Worm (Caenorhabditis elegans) whole organism, young adult: ENCODE data around the gene srw-6.
A peak's percentile ranks its signal among the peaks of the same experiment; 100 is the strongest.

Source experiments
- B0019.2 ChIP-seq: fragments of 200-800 bp; sonication (Bioruptor generic); conservative IDR thresholded peaks from 2 replicates; pipeline ENCODE4 v1.3.6; 2022; ENCODE audit warnings: missing genetic modification reagents, missing genetic modification characterization, missing compliant biosample characterization
- B0035.1 ChIP-seq: sonication (generic microtip); optimal IDR thresholded peaks from 2 replicates; lab custom pipeline; 2016; ENCODE audit warnings: missing genetic modification characterization, mild to moderate bottlenecking, missing compliant biosample characterization, missing genotype, missing genetic modification reagents
- D2030.7 ChIP-seq: fragments of 200-800 bp; sonication (Bioruptor generic); IDR thresholded peaks from 2 replicates; pipeline ENCODE4 v1.3.6; 2022; ENCODE audit warnings: missing genetic modification reagents, missing genetic modification characterization, missing compliant biosample characterization
- F22D6.2 ChIP-seq: sonication (generic microtip); optimal IDR thresholded peaks from 2 replicates; lab custom pipeline; 2016; ENCODE audit warnings: mild to moderate bottlenecking, missing genetic modification characterization, missing compliant biosample characterization
- F39B2.1 ChIP-seq: fragments of 200-800 bp; sonication (Bioruptor generic); IDR thresholded peaks from 2 replicates; pipeline ENCODE4 v1.3.6; 2022; ENCODE audit warnings: missing genetic modification reagents, missing genetic modification characterization, missing compliant biosample characterization
- F49E8.2 ChIP-seq: sonication (generic microtip); optimal IDR thresholded peaks from 3 replicates; lab custom pipeline; 2017; ENCODE audit warnings: missing genetic modification characterization, mild to moderate bottlenecking, missing compliant biosample characterization, antibody characterized with exemption, moderate library complexity; ENCODE audit not compliant: insufficient read depth
- F55B11.4 ChIP-seq: sonication (generic microtip); optimal IDR thresholded peaks from 2 replicates; lab custom pipeline; 2016; ENCODE audit warnings: missing compliant biosample characterization, missing genetic modification characterization, borderline replicate concordance; ENCODE audit not compliant: insufficient read depth
- K11D2.4 ChIP-seq: fragments of 200-800 bp; sonication (Bioruptor generic); IDR thresholded peaks from 2 replicates; pipeline ENCODE4 v1.3.6; 2022; ENCODE audit warnings: missing genetic modification reagents, missing genetic modification characterization, missing compliant biosample characterization
- K12H6.12 ChIP-seq: fragments of 200-800 bp; sonication (Bioruptor generic); optimal IDR thresholded peaks from 2 replicates; lab custom pipeline; 2018; ENCODE audit warnings: mild to moderate bottlenecking, missing genetic modification characterization, missing compliant biosample characterization
- Y56A3A.18 ChIP-seq: fragments of 200-800 bp; sonication (Bioruptor generic); IDR thresholded peaks from 2 replicates; pipeline ENCODE4 v1.3.6; 2022; ENCODE audit warnings: missing genetic modification reagents, missing genetic modification characterization, missing compliant biosample characterization
- Y67H2A.10 ChIP-seq: fragments of 200-800 bp; sonication (Bioruptor generic); conservative IDR thresholded peaks from 2 replicates; pipeline ENCODE4 v1.3.6; 2022; ENCODE audit warnings: missing genetic modification reagents, missing genetic modification characterization, missing compliant biosample characterization
- Y79H2A.3 ChIP-seq: fragments of 200-800 bp; sonication (Bioruptor generic); conservative IDR thresholded peaks from 2 replicates; pipeline ENCODE4 v1.3.6; 2022; ENCODE audit warnings: missing genetic modification reagents, missing genetic modification characterization, missing compliant biosample characterization
- Y95B8A.8 ChIP-seq: fragments of 200-800 bp; sonication (Bioruptor generic); IDR thresholded peaks from 2 replicates; pipeline ENCODE4 v1.3.6; 2022; ENCODE audit warnings: missing genetic modification reagents, missing genetic modification characterization, missing compliant biosample characterization
- athp-1 ChIP-seq: sonication (generic microtip); optimal IDR thresholded peaks from 2 replicates; lab custom pipeline; 2017; ENCODE audit warnings: mild to moderate bottlenecking, missing genetic modification characterization, missing compliant biosample characterization
- bed-2 ChIP-seq: fragments of 200-800 bp; sonication (Bioruptor generic); IDR thresholded peaks from 2 replicates; pipeline ENCODE4 v1.3.6; 2022; ENCODE audit warnings: missing genetic modification reagents, missing genetic modification characterization, missing compliant biosample characterization
- cebp-1 ChIP-seq, 2 experiments: fragments of 200-800 bp in 1 of 2; sonication (Bioruptor generic) in 1 of 2; sonication (generic microtip) in 1 of 2; IDR thresholded peaks in 1 of 2; optimal IDR thresholded peaks in 1 of 2; 2 replicates each; pipeline versions ENCODE4 v1.3.6 to Lab custom; 2017 to 2022; ENCODE audit warnings: missing compliant biosample characterization in 2 of 2, missing genetic modification characterization in 2 of 2, mild to moderate bottlenecking in 1 of 2, missing genetic modification reagents in 1 of 2, moderate library complexity in 1 of 2
- ceh-40 ChIP-seq: fragments of 200-800 bp; sonication (Bioruptor generic); IDR thresholded peaks from 2 replicates; pipeline ENCODE4 v1.3.6; 2022; ENCODE audit warnings: missing genetic modification characterization, missing compliant biosample characterization
- dpff-1 ChIP-seq: sonication (generic microtip); optimal IDR thresholded peaks from 2 replicates; lab custom pipeline; 2017; ENCODE audit warnings: mild to moderate bottlenecking, missing genetic modification characterization, missing compliant biosample characterization
- dpl-1 ChIP-seq: fragments of 150-350 bp; optimal IDR thresholded peaks from 2 replicates; lab custom pipeline; 2014; ENCODE audit warnings: missing biosample characterization, missing genetic modification reagents, missing genetic modification characterization
- egl-44 ChIP-seq: fragments of 200-800 bp; sonication (Bioruptor generic); IDR thresholded peaks from 2 replicates; pipeline ENCODE4 v1.3.6; 2022; ENCODE audit warnings: missing genetic modification reagents, missing genetic modification characterization, missing compliant biosample characterization
- ekl-4 ChIP-seq: fragments of 200-800 bp; sonication (Bioruptor generic); IDR thresholded peaks from 2 replicates; pipeline ENCODE4 v1.3.6; 2022; ENCODE audit warnings: missing genetic modification reagents, missing genetic modification characterization, missing compliant biosample characterization
- hrde-1 ChIP-seq: sonication (generic microtip); optimal IDR thresholded peaks from 2 replicates; lab custom pipeline; 2016; ENCODE audit warnings: missing genetic modification characterization, mild to moderate bottlenecking, missing compliant biosample characterization, moderate library complexity, missing genotype, missing genetic modification reagents, borderline replicate concordance
- hsf-1 ChIP-seq: fragments of 200-800 bp; sonication (Bioruptor generic); IDR thresholded peaks from 2 replicates; pipeline ENCODE4 v1.3.6; 2022; ENCODE audit warnings: missing genetic modification reagents, missing genetic modification characterization, missing compliant biosample characterization
- lin-26 ChIP-seq: fragments of 200-800 bp; sonication (Bioruptor generic); IDR thresholded peaks from 2 replicates; pipeline ENCODE4 v1.3.6; 2022; ENCODE audit warnings: missing genetic modification reagents, missing genetic modification characterization, missing compliant biosample characterization
- madf-10 ChIP-seq: sonication (generic microtip); optimal IDR thresholded peaks from 2 replicates; lab custom pipeline; 2016; ENCODE audit warnings: mild to moderate bottlenecking, missing genetic modification characterization, missing compliant biosample characterization
- mel-28 ChIP-seq: sonication (generic microtip); optimal IDR thresholded peaks from 2 replicates; lab custom pipeline; 2016; ENCODE audit warnings: borderline replicate concordance, mild to moderate bottlenecking, missing genetic modification characterization, missing compliant biosample characterization
- mxl-1 ChIP-seq: sonication (generic microtip); optimal IDR thresholded peaks from 2 replicates; lab custom pipeline; 2016; ENCODE audit warnings: missing genetic modification characterization, missing compliant biosample characterization
- nhr-120 ChIP-seq: fragments of 200-800 bp; sonication (Bioruptor generic); IDR thresholded peaks from 2 replicates; pipeline ENCODE4 v1.3.6; 2022; ENCODE audit warnings: missing genetic modification characterization, missing compliant biosample characterization
- repo-1 ChIP-seq: sonication (generic microtip); optimal IDR thresholded peaks from 2 replicates; lab custom pipeline; 2017; ENCODE audit warnings: mild to moderate bottlenecking, missing genetic modification characterization, missing compliant biosample characterization
- snpc-1.3 ChIP-seq: sonication (generic microtip); optimal IDR thresholded peaks from 2 replicates; lab custom pipeline; 2017; ENCODE audit warnings: missing genetic modification characterization, mild to moderate bottlenecking, missing compliant biosample characterization, antibody characterized with exemption, moderate library complexity, missing genotype, missing genetic modification reagents; ENCODE audit not compliant: insufficient read depth
- snpc-4 ChIP-seq, 5 experiments: fragments of 150-350 bp in 1 of 5; sonication (generic microtip) in 4 of 5; optimal IDR thresholded peaks; 2 replicates each; lab custom pipeline; 2014 to 2018; ENCODE audit warnings: missing genetic modification characterization in 5 of 5, missing biosample characterization in 3 of 5, antibody characterized with exemption in 2 of 5, mild to moderate bottlenecking in 2 of 5, missing compliant biosample characterization in 2 of 5, missing genotype in 2 of 5, moderate library complexity in 2 of 5, missing genetic modification reagents in 1 of 5
- somi-1 ChIP-seq: fragments of 200-800 bp; sonication (Bioruptor generic); optimal IDR thresholded peaks from 2 replicates; lab custom pipeline; 2018; ENCODE audit warnings: mild to moderate bottlenecking, missing genetic modification characterization, missing compliant biosample characterization
- tlf-1 ChIP-seq: fragments of 200-800 bp; sonication (Bioruptor generic); optimal IDR thresholded peaks from 2 replicates; lab custom pipeline; 2018; ENCODE audit warnings: mild to moderate bottlenecking, missing genetic modification characterization, missing compliant biosample characterization
- unc-62 ChIP-seq: fragments of 150-350 bp; optimal IDR thresholded peaks from 2 replicates; lab custom pipeline; 2014; ENCODE audit warnings: missing biosample characterization, missing genetic modification reagents, missing genetic modification characterization
- xnd-1 ChIP-seq: sonication (generic microtip); optimal IDR thresholded peaks from 2 replicates; lab custom pipeline; 2016; ENCODE audit warnings: missing genotype, missing genetic modification reagents, missing genetic modification characterization, missing compliant biosample characterization
- zim-3 ChIP-seq: sonication (generic microtip); optimal IDR thresholded peaks from 2 replicates; lab custom pipeline; 2017; ENCODE audit warnings: mild to moderate bottlenecking, missing genetic modification characterization, moderate library complexity, missing compliant biosample characterization
- ztf-18 ChIP-seq: sonication (generic microtip); optimal IDR thresholded peaks from 2 replicates; lab custom pipeline; 2016; ENCODE audit warnings: missing genotype, mild to moderate bottlenecking, missing genetic modification characterization, missing compliant biosample characterization
- ztf-26 ChIP-seq: sonication (generic microtip); optimal IDR thresholded peaks from 2 replicates; lab custom pipeline; 2017; ENCODE audit warnings: missing genetic modification characterization, missing compliant biosample characterization

Gene srw-6

DNA sequence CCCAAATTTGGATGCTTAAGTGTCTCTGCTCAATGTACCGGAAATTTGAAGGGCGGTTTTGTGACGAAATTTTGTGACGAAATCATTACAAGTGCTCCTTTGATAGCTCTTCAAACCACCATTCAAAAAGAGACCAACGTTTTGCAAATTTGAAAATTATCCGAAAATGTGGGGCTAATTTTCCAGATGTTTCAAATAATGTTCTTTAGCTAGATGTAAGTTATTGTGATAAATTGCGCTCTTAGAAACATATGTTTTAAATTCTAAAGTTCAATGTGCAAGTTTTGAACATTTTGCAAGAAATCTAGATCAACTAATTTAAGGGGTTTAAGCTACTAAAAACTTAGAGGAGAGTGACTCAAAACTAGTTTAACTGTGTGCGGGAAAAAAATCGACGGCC, 12.4 kb downstream of the srw-6 start:
- no peak for TF ChIP-seq D2030.7 (GFP tag; lab: Robert Waterston, UW)
- no peak for TF ChIP-seq ceh-40 (GFP tag; lab: Robert Waterston, UW)
- TF ChIP-seq cebp-1 (GFP tag; IDR thresholded peaks at IDR 0.05; lab: Robert Waterston, UW), result no peak
- peak; percentile 27 for TF ChIP-seq cebp-1 (tag; optimal IDR thresholded peaks at IDR 0.05; lab: Kevin White, UChicago)

DNA sequence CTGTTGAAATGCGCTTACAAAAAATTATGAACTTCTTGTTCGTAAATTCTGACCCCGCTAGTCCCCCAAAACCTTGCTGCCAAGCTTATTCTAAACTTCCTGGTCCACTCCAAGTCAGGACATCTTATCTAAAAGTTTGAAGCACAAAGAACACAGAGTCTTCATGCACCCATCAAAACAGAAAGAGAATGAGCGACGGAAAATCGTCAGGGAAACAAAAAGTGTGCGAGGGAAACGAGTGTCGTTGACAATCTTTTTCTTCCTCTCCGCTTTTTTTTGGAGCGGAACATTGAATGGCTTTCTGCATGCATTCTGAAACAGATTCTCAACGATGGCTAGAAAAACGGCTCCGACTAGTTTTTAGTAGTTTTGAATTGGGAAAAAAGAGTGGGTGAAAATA, 16.8 kb downstream of the srw-6 start:
- TF ChIP-seq egl-44 (GFP tag; lab: Robert Waterston, UW) (no peak), mel-28 (tag; lab: Kevin White, UChicago) (no peak), Y56A3A.18 (GFP tag; lab: Robert Waterston, UW) (no peak), tlf-1 (no peak), zim-3 (no peak), D2030.7 (GFP tag; lab: Robert Waterston, UW) (no peak), dpl-1 (GFP tag; lab: Kevin White, UChicago) (no peak), B0019.2 (no peak), ztf-18 (no peak), unc-62 (GFP tag; lab: Kevin White, UChicago) (no peak), bed-2 (GFP tag; lab: Robert Waterston, UW) (no peak), madf-10 (tag; lab: Kevin White, UChicago) (no peak), Y95B8A.8 (GFP tag; lab: Robert Waterston, UW) (no peak), snpc-4 (GFP tag; optimal IDR thresholded peaks at IDR 0.05; lab: Kevin White, UChicago) (no peak), snpc-4 (tag; optimal IDR thresholded peaks at IDR 0.05; lab: Kevin White, UChicago) (no peak), mxl-1 (tag; lab: Kevin White, UChicago) (no peak), ztf-26 (tag; lab: Kevin White, UChicago) (no peak), Y79H2A.3 (GFP tag; lab: Robert Waterston, UW) (no peak), hsf-1 (no peak), dpff-1 (tag; lab: Kevin White, UChicago) (no peak)

DNA sequence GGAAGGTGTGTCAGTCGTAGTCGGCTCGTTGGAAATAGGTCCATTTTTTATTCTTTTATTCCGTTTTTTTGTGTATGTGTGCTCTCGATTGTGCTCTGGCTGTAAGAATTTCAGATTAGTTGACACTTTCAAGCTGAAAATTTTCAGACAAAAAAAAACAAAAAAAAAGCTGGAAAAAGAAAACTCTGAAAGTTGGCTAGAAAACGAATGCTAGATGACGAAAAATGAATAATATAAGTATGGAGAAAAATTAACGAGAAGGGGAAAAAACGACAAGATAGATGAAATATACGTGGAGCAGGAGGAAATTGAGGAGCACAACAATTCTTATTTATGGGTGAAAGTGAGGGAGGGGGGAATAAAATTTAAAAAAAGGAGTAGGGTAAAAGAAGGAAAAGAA, 23.2 kb downstream of the srw-6 start, which contains the start of gene H10D18.5:
TSS of gene H10D18.5 (minus strand) at position 101 of the 400 bp plus-strand sequence.
- TF ChIP-seq hrde-1 (tag; lab: Kevin White, UChicago) (no peak), nhr-120 (GFP tag; lab: Robert Waterston, UW) (no peak), K12H6.12 (tag; lab: Kevin White, UChicago) (no peak), B0035.1 (no peak), somi-1 (GFP tag; lab: Kevin White, UChicago) (no peak), F22D6.2 (tag; lab: Kevin White, UChicago) (no peak), F39B2.1 (GFP tag; lab: Robert Waterston, UW) (no peak), F49E8.2 (tag; lab: Kevin White, UChicago) (no peak), zim-3 (no peak), repo-1 (tag; lab: Kevin White, UChicago) (no peak), mxl-1 (tag; lab: Kevin White, UChicago) (no peak), xnd-1 (tag; lab: Kevin White, UChicago) (no peak), Y67H2A.10 (GFP tag; lab: Robert Waterston, UW) (no peak), lin-26 (GFP tag; lab: Robert Waterston, UW) (no peak), snpc-1.3 (tag; lab: Kevin White, UChicago) (no peak), athp-1 (tag; lab: Kevin White, UChicago) (no peak), ekl-4 (GFP tag; lab: Robert Waterston, UW) (no peak), K11D2.4 (GFP tag; lab: Robert Waterston, UW) (no peak), F55B11.4 (tag; lab: Kevin White, UChicago) (no peak)
- TF ChIP-seq, all 124 proteins: peak for 0
